Fruit fly (Drosophila melanogaster): ENCODE measurements around the gene CG7872.

Gene CG7872

DNA sequence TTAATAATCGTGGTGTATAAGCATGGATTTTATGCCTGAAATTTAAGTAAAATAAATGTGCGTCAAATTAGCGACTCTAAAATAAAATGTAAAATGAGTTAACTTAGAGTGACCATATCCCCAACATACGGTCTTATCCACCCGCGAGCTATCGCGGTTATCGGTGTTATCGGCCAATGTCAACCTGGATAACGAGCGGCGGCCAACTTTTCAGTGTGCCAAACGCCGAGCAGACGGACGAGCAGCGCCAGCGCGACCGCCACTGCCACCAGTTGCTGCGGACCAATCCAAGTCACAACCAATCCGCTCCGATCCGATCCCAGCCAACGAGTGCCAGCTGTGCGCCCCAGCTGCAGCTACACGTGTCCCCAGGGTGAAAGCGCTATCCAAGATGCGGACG lies at the start of gene CG7872, which contains the start of gene cerv (continued):
- TF ChIP-seq MBD-R2 (GFP tag; IDR thresholded peaks at IDR 0.05): peak; percentile 88
- no peak for TF ChIP-seq fd96Cb (tag; optimal IDR thresholded peaks at IDR 0.05)
- TF ChIP-seq gce (GFP tag; IDR thresholded peaks at IDR 0.05): no peak
- TF ChIP-seq Hsf (GFP tag; optimal IDR thresholded peaks at IDR 0.05): no peak
- TF ChIP-seq salm (tag; optimal IDR thresholded peaks at IDR 0.05): no peak
- no peak for TF ChIP-seq CG13775 (GFP tag; optimal IDR thresholded peaks at IDR 0.05)
- no peak for TF ChIP-seq chif (GFP tag; optimal IDR thresholded peaks at IDR 0.05)
- no peak for TF ChIP-seq gcm (GFP tag; optimal IDR thresholded peaks at IDR 0.05)
- 0 out of 4 replicates have a peak, but pooled peaks have one; percentile 74 for TF ChIP-seq chinmo (GFP tag; IDR thresholded peaks at IDR 0.05; ENCODE audit: partially characterized antibody)
- no peak for TF ChIP-seq Atf3 (GFP tag; optimal IDR thresholded peaks at IDR 0.05)
- TF ChIP-seq Chrac-16 (GFP tag; optimal IDR thresholded peaks at IDR 0.05): no peak
- no peak for TF ChIP-seq CG5953 (GFP tag; IDR thresholded peaks at IDR 0.05)
- no peak for TF ChIP-seq Fer1 (GFP tag; optimal IDR thresholded peaks at IDR 0.05)
- TF ChIP-seq tna (GFP tag; IDR thresholded peaks at IDR 0.05; ENCODE audit: partially characterized antibody): peak; percentile 70; the same call in 1 of the 2 replicates
- TF ChIP-seq CG8359 (GFP tag; optimal IDR thresholded peaks at IDR 0.05; ENCODE audit: borderline replicate concordance): no peak
- no peak for TF ChIP-seq Drgx (GFP tag; IDR thresholded peaks at IDR 0.05)
- TF ChIP-seq CG12659 (GFP tag; optimal IDR thresholded peaks at IDR 0.05): peak; percentile 45
- TF ChIP-seq Ets97D (GFP tag; optimal IDR thresholded peaks at IDR 0.05): peak; percentile 41
- TF ChIP-seq Ptx1 (GFP tag; IDR thresholded peaks at IDR 0.05): no peak
- no peak for TF ChIP-seq CG12299 (tag; optimal IDR thresholded peaks at IDR 0.05)
- TF ChIP-seq Sox102F (GFP tag; optimal IDR thresholded peaks at IDR 0.05): no peak
- TF ChIP-seq al (GFP tag; IDR thresholded peaks at IDR 0.05): no peak
- TF ChIP-seq tio (GFP tag; optimal IDR thresholded peaks at IDR 0.05): no peak
- peak; percentile 1 for TF ChIP-seq nmo (GFP tag; optimal IDR thresholded peaks at IDR 0.05)
- TF ChIP-seq CG30020 (tag; optimal IDR thresholded peaks at IDR 0.05): peak; percentile 19
- TF ChIP-seq vfl (GFP tag; optimal IDR thresholded peaks at IDR 0.05): no peak
- no peak for TF ChIP-seq seq (GFP tag; IDR thresholded peaks at IDR 0.05)
- TF ChIP-seq aop (GFP tag; IDR thresholded peaks at IDR 0.05): no peak
- TF ChIP-seq CG12391 (tag; optimal IDR thresholded peaks at IDR 0.05): no peak
- TF ChIP-seq CG34376 (GFP tag; optimal IDR thresholded peaks at IDR 0.05): peak; percentile 2
- TF ChIP-seq zen2 (GFP tag; IDR thresholded peaks at IDR 0.05; ENCODE audit: partially characterized antibody): peak; percentile 52; the same call in 2 of the 3 replicates
- no peak for TF ChIP-seq dati (GFP tag; IDR thresholded peaks at IDR 0.05)
- TF ChIP-seq CG11085 (GFP tag; IDR thresholded peaks at IDR 0.05): no peak
- no peak for TF ChIP-seq CG10147 (GFP tag; optimal IDR thresholded peaks at IDR 0.05)
- no peak for TF ChIP-seq pb (GFP tag; optimal IDR thresholded peaks at IDR 0.05)
- no peak for TF ChIP-seq Stat92E (GFP tag; optimal IDR thresholded peaks at IDR 0.05)
- no peak for TF ChIP-seq CG9876 (GFP tag; optimal IDR thresholded peaks at IDR 0.05)
- no peak for TF ChIP-seq CG11504 (tag; optimal IDR thresholded peaks at IDR 0.05)
- no peak for TF ChIP-seq pum (GFP tag; optimal IDR thresholded peaks at IDR 0.05)
- TF ChIP-seq Mrtf (GFP tag; IDR thresholded peaks at IDR 0.05): no peak
- no peak for TF ChIP-seq Poxn (GFP tag; IDR thresholded peaks at IDR 0.05)
- TF ChIP-seq CG12744 (GFP tag; optimal IDR thresholded peaks at IDR 0.05): no peak
- TF ChIP-seq vnd (GFP tag; IDR thresholded peaks at IDR 0.05; ENCODE audit: partially characterized antibody): peak; percentile 50; the same call in 1 of the 3 replicates
- no peak for TF ChIP-seq Fer3 (tag; optimal IDR thresholded peaks at IDR 0.05)
- TF ChIP-seq btn (GFP tag; optimal IDR thresholded peaks at IDR 0.05): no peak
- no peak for TF ChIP-seq CG1233 (GFP tag; optimal IDR thresholded peaks at IDR 0.05)
- TF ChIP-seq Dref (GFP tag; IDR thresholded peaks at IDR 0.05): peak; percentile 82
- TF ChIP-seq ems (GFP tag; optimal IDR thresholded peaks at IDR 0.05): no peak
- TF ChIP-seq CTCF (GFP tag; optimal IDR thresholded peaks at IDR 0.05): peak; percentile 19
- no peak for TF ChIP-seq toy (GFP tag; IDR thresholded peaks at IDR 0.05)
- no peak for TF ChIP-seq da (GFP tag; optimal IDR thresholded peaks at IDR 0.05)
- no peak for TF ChIP-seq CG10431 (GFP tag; optimal IDR thresholded peaks at IDR 0.05)

All from whole organism, embryonic.